Fruit fly (Drosophila melanogaster) whole organism, embryonic: ENCODE results near the gene mRpL15.
A peak's percentile ranks its signal among the peaks of the same experiment; 100 is the strongest.

ENCODE experiments used
- BEAF-32 ChIP-seq: fragments of 200-800 bp; sonication (Bioruptor generic); optimal IDR thresholded peaks from 3 replicates; lab custom pipeline; 2017; ENCODE audit warnings: missing biosample characterization, missing genetic modification characterization, mild to moderate bottlenecking, moderate library complexity, missing genetic modification reagents
- CG10209 ChIP-seq: fragments of 200-800 bp; sonication (Bioruptor generic); optimal IDR thresholded peaks from 3 replicates; lab custom pipeline; 2017; ENCODE audit warnings: missing biosample characterization, mild to moderate bottlenecking, missing genetic modification characterization, missing genetic modification reagents
- CG11560 ChIP-seq: fragments of 200-800 bp; sonication (Bioruptor generic); IDR thresholded peaks from 3 replicates; pipeline ENCODE4 v1.3.6; 2022; ENCODE audit warnings: missing biosample characterization, missing genetic modification characterization
- CG13424 ChIP-seq: fragments of 200-800 bp; sonication (Bioruptor generic); optimal IDR thresholded peaks from 2 replicates; lab custom pipeline; 2019; ENCODE audit warnings: missing biosample characterization, mild to moderate bottlenecking, missing genetic modification characterization, moderate library complexity
- CG13624 ChIP-seq: fragments of 200-800 bp; sonication (Bioruptor generic); optimal IDR thresholded peaks from 2 replicates; lab custom pipeline; 2016; ENCODE audit warnings: missing biosample characterization, missing genetic modification characterization
- CG13894 ChIP-seq: fragments of 200-800 bp; sonication (Bioruptor generic); optimal IDR thresholded peaks from 3 replicates; lab custom pipeline; 2018; ENCODE audit warnings: missing biosample characterization, mild to moderate bottlenecking, missing genetic modification characterization, moderate library complexity
- CG15011 ChIP-seq: fragments of 200-800 bp; sonication (Bioruptor generic); optimal IDR thresholded peaks from 3 replicates; lab custom pipeline; 2018; ENCODE audit warnings: missing biosample characterization, mild to moderate bottlenecking, missing genetic modification characterization
- CG1603 ChIP-seq: fragments of 200-800 bp; sonication (Bioruptor generic); optimal IDR thresholded peaks from 2 replicates; lab custom pipeline; 2019; ENCODE audit warnings: missing biosample characterization, mild to moderate bottlenecking, missing genetic modification characterization, moderate library complexity
- CG16815 ChIP-seq: fragments of 200-800 bp; sonication (Bioruptor generic); optimal IDR thresholded peaks from 3 replicates; lab custom pipeline; 2017; ENCODE audit warnings: missing biosample characterization, mild to moderate bottlenecking, missing genetic modification characterization
- CG16863 ChIP-seq: fragments of 200-800 bp; sonication (Bioruptor generic); optimal IDR thresholded peaks from 3 replicates; lab custom pipeline; 2016; ENCODE audit warnings: missing biosample characterization, missing genetic modification characterization
- CG17328 ChIP-seq: fragments of 200-800 bp; sonication (Bioruptor generic); IDR thresholded peaks from 2 replicates; pipeline ENCODE4 v1.3.6; 2022; ENCODE audit warnings: missing biosample characterization, missing genetic modification characterization
- CG17829 ChIP-seq: fragments of 200-800 bp; optimal IDR thresholded peaks from 2 replicates; lab custom pipeline; 2019; ENCODE audit warnings: missing biosample characterization, mild to moderate bottlenecking, missing genetic modification characterization, moderate library complexity
- CG17912 ChIP-seq: fragments of 200-800 bp; sonication (Bioruptor generic); optimal IDR thresholded peaks from 2 replicates; lab custom pipeline; 2018; ENCODE audit warnings: missing biosample characterization, mild to moderate bottlenecking, missing genetic modification characterization
- CG2202 ChIP-seq: fragments of 200-800 bp; sonication (Bioruptor generic); optimal IDR thresholded peaks from 2 replicates; lab custom pipeline; 2018; ENCODE audit warnings: missing biosample characterization, mild to moderate bottlenecking, missing genetic modification characterization
- CG32767 ChIP-seq: fragments of 200-800 bp; sonication (Bioruptor generic); IDR thresholded peaks from 2 replicates; pipeline ENCODE4 v1.3.6; 2022; ENCODE audit warnings: missing biosample characterization, missing genetic modification characterization
- CG3281 ChIP-seq: fragments of 200-800 bp; sonication (Bioruptor generic); optimal IDR thresholded peaks from 3 replicates; lab custom pipeline; 2017; ENCODE audit warnings: missing biosample characterization, mild to moderate bottlenecking, missing genetic modification characterization
- CG42726 ChIP-seq: fragments of 200-800 bp; sonication (Bioruptor generic); IDR thresholded peaks from 2 replicates; pipeline ENCODE4 v1.3.6; 2022; ENCODE audit warnings: missing biosample characterization, missing genetic modification characterization; ENCODE audit not compliant: partially characterized antibody
- CG4360 ChIP-seq: fragments of 200-800 bp; sonication (Bioruptor generic); IDR thresholded peaks from 2 replicates; pipeline ENCODE4 v1.3.6; 2022; ENCODE audit warnings: missing biosample characterization, missing genetic modification characterization
- CG6272 ChIP-seq: fragments of 200-800 bp; sonication (Bioruptor generic); IDR thresholded peaks from 2 replicates; pipeline ENCODE4 v1.3.6; 2022; ENCODE audit warnings: missing biosample characterization, missing genetic modification characterization
- CG7357 ChIP-seq: fragments of 200-800 bp; sonication (Bioruptor generic); IDR thresholded peaks from 3 replicates; pipeline ENCODE4 v1.3.6; 2022; ENCODE audit warnings: missing biosample characterization, missing genetic modification characterization
- CG8089 ChIP-seq: fragments of 200-800 bp; sonication (Bioruptor generic); optimal IDR thresholded peaks from 3 replicates; lab custom pipeline; 2016; ENCODE audit warnings: missing biosample characterization, missing genetic modification characterization
- Dip3 ChIP-seq: fragments of 200-800 bp; sonication (Bioruptor generic); optimal IDR thresholded peaks from 3 replicates; lab custom pipeline; 2016; ENCODE audit warnings: missing biosample characterization, missing genetic modification characterization
- Doc3 ChIP-seq: fragments of 200-800 bp; sonication (Bioruptor generic); IDR thresholded peaks from 3 replicates; pipeline ENCODE4 v1.3.6; 2022; ENCODE audit warnings: missing biosample characterization, missing genetic modification characterization; ENCODE audit not compliant: partially characterized antibody
- Hmx ChIP-seq: fragments of 200-800 bp; sonication (Bioruptor generic); optimal IDR thresholded peaks from 2 replicates; lab custom pipeline; 2016; ENCODE audit warnings: missing biosample characterization, missing genetic modification characterization
- Hr78 ChIP-seq, 2 experiments: fragments of 200-800 bp in 1 of 2; fragments of >200 bp in 1 of 2; sonication (Bioruptor generic) in 1 of 2; optimal IDR thresholded peaks; 2 replicates each; lab custom pipeline; 2017 to 2019; ENCODE audit warnings: missing biosample characterization in 2 of 2, missing genetic modification characterization in 2 of 2, mild to moderate bottlenecking in 1 of 2, moderate library complexity in 1 of 2
- Max ChIP-seq: fragments of 200-800 bp; sonication (Bioruptor generic); optimal IDR thresholded peaks from 2 replicates; lab custom pipeline; 2016; ENCODE audit warnings: missing biosample characterization, mild to moderate bottlenecking, missing genetic modification characterization
- Oli ChIP-seq: fragments of 200-800 bp; sonication (Bioruptor generic); optimal IDR thresholded peaks from 2 replicates; lab custom pipeline; 2018; ENCODE audit warnings: missing biosample characterization, mild to moderate bottlenecking, missing genetic modification characterization, moderate library complexity
- Ptx1 ChIP-seq: fragments of 200-800 bp; sonication (Bioruptor generic); IDR thresholded peaks from 2 replicates; pipeline ENCODE4 v1.3.6; 2022; ENCODE audit warnings: missing biosample characterization, missing genetic modification characterization
- TFAM ChIP-seq: fragments of 200-800 bp; sonication (Bioruptor generic); optimal IDR thresholded peaks from 2 replicates; lab custom pipeline; 2017; ENCODE audit warnings: missing biosample characterization, missing genetic modification characterization, inconsistent platforms
- Xbp1 ChIP-seq: fragments of 200-800 bp; sonication (Bioruptor generic); optimal IDR thresholded peaks from 3 replicates; lab custom pipeline; 2016; ENCODE audit warnings: missing biosample characterization, mild to moderate bottlenecking, missing genetic modification characterization
- aop ChIP-seq: fragments of 200-800 bp; sonication (Bioruptor generic); IDR thresholded peaks from 2 replicates; pipeline ENCODE4 v1.3.6; 2022; ENCODE audit warnings: missing biosample characterization, missing genetic modification characterization
- bcd ChIP-seq: fragments of 200-800 bp; sonication (Bioruptor generic); optimal IDR thresholded peaks from 2 replicates; lab custom pipeline; 2017; ENCODE audit warnings: missing biosample characterization, mild to moderate bottlenecking, missing genetic modification characterization
- br ChIP-seq: fragments of >200 bp; optimal IDR thresholded peaks from 2 replicates; lab custom pipeline; 2017
- cwo ChIP-seq: fragments of 200-800 bp; sonication (Bioruptor generic); optimal IDR thresholded peaks from 3 replicates; lab custom pipeline; 2017; ENCODE audit warnings: missing biosample characterization, missing genetic modification characterization, mild to moderate bottlenecking, moderate library complexity, missing genetic modification reagents
- fd3F ChIP-seq: fragments of 200-800 bp; sonication (Bioruptor generic); optimal IDR thresholded peaks from 2 replicates; lab custom pipeline; 2018; ENCODE audit warnings: missing biosample characterization, mild to moderate bottlenecking, missing genetic modification characterization, moderate library complexity
- ftz-f1 ChIP-seq: fragments of 200-800 bp; sonication (Bioruptor generic); optimal IDR thresholded peaks from 2 replicates; lab custom pipeline; 2016; ENCODE audit warnings: missing biosample characterization, missing genetic modification characterization
- ham ChIP-seq: fragments of 200-800 bp; sonication (Bioruptor generic); IDR thresholded peaks from 2 replicates; pipeline ENCODE4 v1.3.6; 2022; ENCODE audit warnings: missing biosample characterization, missing genetic modification characterization
- hbn ChIP-seq: fragments of 200-800 bp; sonication (Bioruptor generic); IDR thresholded peaks from 2 replicates; pipeline ENCODE4 v1.3.6; 2022; ENCODE audit warnings: missing biosample characterization, missing genetic modification characterization; ENCODE audit not compliant: partially characterized antibody
- mld ChIP-seq: fragments of 200-800 bp; sonication (Bioruptor generic); IDR thresholded peaks from 3 replicates; pipeline ENCODE4 v1.3.6; 2022; ENCODE audit warnings: missing biosample characterization, missing genetic modification characterization; ENCODE audit not compliant: partially characterized antibody
- nerfin-2 ChIP-seq: fragments of 200-800 bp; sonication (Bioruptor generic); IDR thresholded peaks from 2 replicates; pipeline ENCODE4 v1.3.6; 2022; ENCODE audit warnings: missing biosample characterization, missing genetic modification characterization; ENCODE audit not compliant: partially characterized antibody
- odd ChIP-seq: fragments of 200-800 bp; sonication (Bioruptor generic); optimal IDR thresholded peaks from 2 replicates; lab custom pipeline; 2017; ENCODE audit warnings: missing biosample characterization, mild to moderate bottlenecking, missing genetic modification characterization
- pum ChIP-seq: fragments of 200-800 bp; sonication (Bioruptor generic); optimal IDR thresholded peaks from 2 replicates; lab custom pipeline; 2016; ENCODE audit warnings: missing biosample characterization, missing genetic modification characterization
- rib ChIP-seq: fragments of 200-800 bp; sonication (Bioruptor generic); IDR thresholded peaks from 2 replicates; pipeline ENCODE4 v1.3.6; 2022; ENCODE audit warnings: missing biosample characterization, missing genetic modification characterization
- sob ChIP-seq: fragments of 200-800 bp; sonication (Bioruptor generic); IDR thresholded peaks from 2 replicates; pipeline ENCODE4 v1.3.6; 2022; ENCODE audit warnings: missing biosample characterization, missing genetic modification characterization
- tgo ChIP-seq: fragments of 200-800 bp; sonication (Bioruptor generic); IDR thresholded peaks from 3 replicates; pipeline ENCODE4 v1.3.6; 2022; ENCODE audit warnings: missing biosample characterization, missing genetic modification characterization
- tll ChIP-seq, 2 experiments: fragments of 200-800 bp in 1 of 2; fragments of >200 bp in 1 of 2; sonication (Bioruptor generic) in 1 of 2; optimal IDR thresholded peaks; 2 replicates each; lab custom pipeline; 2017 to 2019; ENCODE audit warnings: missing biosample characterization in 2 of 2, missing genetic modification characterization in 2 of 2, mild to moderate bottlenecking in 1 of 2, moderate library complexity in 1 of 2
- toy ChIP-seq: fragments of 200-800 bp; sonication (Bioruptor generic); IDR thresholded peaks from 2 replicates; pipeline ENCODE4 v1.3.6; 2022; ENCODE audit warnings: missing biosample characterization, missing genetic modification characterization
- twi ChIP-seq: fragments of 200-800 bp; optimal IDR thresholded peaks from 2 replicates; lab custom pipeline; 2019; ENCODE audit warnings: missing biosample characterization, mild to moderate bottlenecking, missing genetic modification characterization, moderate library complexity

The mRpL15 gene

DNA sequence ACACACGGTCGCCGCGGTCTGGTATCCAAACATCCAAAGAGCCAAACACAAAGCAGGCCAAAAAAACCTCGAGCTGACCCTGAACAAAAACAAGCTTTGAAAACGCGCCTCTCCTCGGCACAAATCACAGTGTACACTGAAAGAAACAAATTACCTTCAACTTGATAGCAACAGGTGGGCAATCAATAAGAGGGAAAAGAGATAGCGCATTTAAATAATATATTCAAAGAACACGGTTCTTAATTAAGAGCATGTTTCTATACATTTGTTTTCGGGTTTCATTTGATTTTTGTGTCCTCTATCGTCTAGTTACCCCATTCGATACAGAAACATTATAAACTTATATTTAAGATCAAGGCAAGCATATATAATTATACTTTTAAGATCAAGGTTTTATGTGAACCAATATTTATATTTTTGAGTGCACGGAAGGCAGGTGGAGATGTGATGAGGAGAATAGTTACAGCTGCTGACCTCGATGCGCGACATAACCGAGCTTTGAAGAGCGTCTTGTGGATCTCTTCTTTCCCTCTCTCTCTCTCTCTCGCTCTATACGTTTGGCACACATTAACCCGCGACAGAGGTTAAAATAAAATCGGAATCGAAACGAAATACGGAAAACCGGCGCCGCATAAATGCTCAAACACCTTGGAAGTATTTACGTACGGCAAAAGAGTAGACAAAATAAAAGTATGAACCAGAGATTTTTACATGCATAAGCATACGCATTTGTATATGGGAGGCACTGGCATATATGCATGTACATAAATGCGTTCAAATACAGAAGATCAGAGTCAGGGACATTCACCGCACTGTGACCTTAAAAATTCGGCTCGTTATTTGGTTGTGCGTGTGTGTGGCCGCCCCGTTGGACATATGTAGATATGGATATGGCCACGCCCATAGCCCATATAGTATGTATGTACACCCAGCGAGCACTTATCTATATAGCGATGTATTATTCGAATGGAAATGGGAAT, 37.5 kb downstream of the mRpL15 start (continued):
- TF ChIP-seq CG16815 (GFP tag; lab: Kevin White, UChicago) (peak; percentile 60), Oli (tag; lab: Kevin White, UChicago) (peak; percentile 92), CG17912 (GFP tag; lab: Kevin White, UChicago) (no peak), CG17328 (GFP tag; lab: Robert Waterston, UW) (peak; percentile 62), BEAF-32 (GFP tag; lab: Kevin White, UChicago) (no peak), cwo (GFP tag; lab: Kevin White, UChicago) (peak; percentile 81), bcd (GFP tag; lab: Kevin White, UChicago) (peak; percentile 89), CG10209 (peak; percentile 83), CG7357 (GFP tag; lab: Robert Waterston, UW) (peak; percentile 62), Ptx1 (GFP tag; lab: Robert Waterston, UW) (peak; percentile 85), toy (GFP tag; lab: Robert Waterston, UW) (no peak), pum (GFP tag; lab: Kevin White, UChicago) (peak; percentile 65), CG13624 (GFP tag; lab: Kevin White, UChicago) (peak; percentile 75), CG42726 (GFP tag; lab: Robert Waterston, UW) (no peak), tll (GFP tag; optimal IDR thresholded peaks at IDR 0.05; lab: Kevin White, UChicago) (no peak), Max (GFP tag; lab: Kevin White, UChicago) (peak; percentile 83), CG1603 (tag; lab: Kevin White, UChicago) (peak; percentile 55), CG2202 (tag; lab: Kevin White, UChicago) (peak; percentile 57), ftz-f1 (GFP tag; lab: Kevin White, UChicago) (peak; percentile 85), CG16863 (GFP tag; lab: Kevin White, UChicago) (peak; percentile 72), CG6272 (GFP tag; lab: Robert Waterston, UW) (peak; percentile 53), CG15011 (peak; percentile 70), Hr78 (GFP tag; optimal IDR thresholded peaks at IDR 0.05; lab: Kevin White, UChicago) (peak in 1 of 2 experiments; percentile 93), rib (GFP tag; lab: Robert Waterston, UW) (no peak), fd3F (peak; percentile 86), mld (no peak), Xbp1 (peak; percentile 85), Dip3 (GFP tag; lab: Kevin White, UChicago) (peak; percentile 72), twi (peak; percentile 69), sob (GFP tag; lab: Robert Waterston, UW) (peak; percentile 70; the same call in 1 of the 2 replicates), CG3281 (GFP tag; lab: Kevin White, UChicago) (peak; percentile 89), CG11560 (tag; lab: Robert Waterston, UW) (no peak), hbn (GFP tag; lab: Robert Waterston, UW) (no peak), ham (GFP tag; lab: Robert Waterston, UW) (peak; percentile 42; the same call in 1 of the 2 replicates), nerfin-2 (GFP tag; lab: Robert Waterston, UW) (no peak), CG8089 (peak; percentile 51), TFAM (no peak), CG4360 (GFP tag; lab: Robert Waterston, UW) (no peak), CG13424 (peak; percentile 91), Hmx (GFP tag; lab: Kevin White, UChicago) (peak; percentile 69), tgo (GFP tag; lab: Robert Waterston, UW) (peak; percentile 79), Doc3 (GFP tag; lab: Robert Waterston, UW) (no peak), odd (peak; percentile 82), CG17829 (peak; percentile 81), CG32767 (GFP tag; lab: Robert Waterston, UW) (no peak), br (lab: Kevin White, UChicago) (no peak), aop (GFP tag; lab: Robert Waterston, UW) (no peak), CG13894 (tag; lab: Kevin White, UChicago) (peak; percentile 67)
